Fruit fly (Drosophila melanogaster) whole organism, wandering third instar larva: ENCODE data around the gene Coq3.

ENCODE experiments used
- CG32264 ChIP-seq: fragments of 200-800 bp; sonication (Bioruptor generic); optimal IDR thresholded peaks from 2 replicates; lab custom pipeline; 2016; ENCODE audit warnings: missing biosample characterization, missing genetic modification characterization
- Myc ChIP-seq: fragments of >200 bp; optimal IDR thresholded peaks from 2 replicates; lab custom pipeline; 2017
- OdsH ChIP-seq: fragments of 200-800 bp; sonication (Bioruptor generic); optimal IDR thresholded peaks from 2 replicates; lab custom pipeline; 2016; ENCODE audit warnings: missing biosample characterization, mild to moderate bottlenecking, missing genetic modification characterization
- h ChIP-seq: fragments of 200-800 bp; sonication (Bioruptor generic); optimal IDR thresholded peaks from 3 replicates; lab custom pipeline; 2016; ENCODE audit warnings: missing biosample characterization, mild to moderate bottlenecking, missing genetic modification characterization
- psq ChIP-seq: fragments of 200-800 bp; sonication (Bioruptor generic); optimal IDR thresholded peaks from 3 replicates; lab custom pipeline; 2017; ENCODE audit warnings: missing biosample characterization, mild to moderate bottlenecking, missing genetic modification characterization, moderate library complexity
- rgr ChIP-seq: fragments of 200-800 bp; sonication (Bioruptor generic); optimal IDR thresholded peaks from 3 replicates; lab custom pipeline; 2016; ENCODE audit warnings: missing biosample characterization, mild to moderate bottlenecking, missing genetic modification characterization
- tai ChIP-seq: sonication (Bioruptor generic); optimal IDR thresholded peaks from 2 replicates; lab custom pipeline; 2016; ENCODE audit warnings: missing biosample characterization, missing genetic modification characterization
- usp ChIP-seq: fragments of >200 bp; optimal IDR thresholded peaks from 2 replicates; lab custom pipeline; 2017; ENCODE audit warnings: missing biosample characterization, missing genetic modification characterization
- woc ChIP-seq: sonication (Bioruptor generic); optimal IDR thresholded peaks from 2 replicates; lab custom pipeline; 2016; ENCODE audit warnings: missing biosample characterization, mild to moderate bottlenecking, missing genetic modification characterization

DNA sequence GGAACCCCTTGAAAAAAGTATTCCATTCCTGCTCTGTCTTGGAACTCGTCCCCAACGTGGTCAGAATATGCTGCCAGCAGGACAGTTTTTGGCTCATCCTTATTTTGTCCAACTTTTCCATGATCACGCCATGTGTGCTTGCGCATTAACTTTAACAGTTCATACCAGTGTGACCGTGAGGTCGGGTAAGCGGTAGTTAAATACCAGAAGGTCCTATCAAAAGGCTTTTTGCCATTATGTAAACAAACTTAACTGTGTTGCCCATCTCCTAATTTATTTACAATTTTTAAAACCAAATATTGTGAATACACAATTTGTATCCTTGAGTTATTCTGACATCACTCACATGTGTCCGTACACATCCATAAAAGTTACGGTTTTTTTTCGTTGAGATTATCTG, 10.2 kb downstream of the Coq3 start, which contains the start of gene del:
- TF ChIP-seq usp (no peak), tai (no peak), CG32264 (GFP tag; lab: Kevin White, UChicago) (no peak), Myc (lab: Kevin White, UChicago) (no peak), rgr (GFP tag; lab: Kevin White, UChicago) (no peak), woc (GFP tag; lab: Kevin White, UChicago) (no peak), psq (GFP tag; lab: Kevin White, UChicago) (no peak), h (GFP tag; lab: Kevin White, UChicago) (no peak), OdsH (GFP tag; lab: Kevin White, UChicago) (no peak)
